Fruit fly (Drosophila melanogaster) whole organism, prepupa: Measurements from ENCODE around the gene CG4218.

Experiments
- Blimp-1 ChIP-seq: fragments of 200-800 bp; sonication (Bioruptor generic); optimal IDR thresholded peaks from 3 replicates; lab custom pipeline; 2017; ENCODE audit warnings: missing biosample characterization, missing genetic modification characterization, mild to moderate bottlenecking, moderate library complexity, missing genetic modification reagents
- CG10631 ChIP-seq: fragments of 200-800 bp; sonication (Bioruptor generic); optimal IDR thresholded peaks from 2 replicates; lab custom pipeline; 2016; ENCODE audit warnings: missing biosample characterization, missing genetic modification characterization
- CG10669 ChIP-seq: fragments of 200-800 bp; sonication (Bioruptor generic); optimal IDR thresholded peaks from 3 replicates; lab custom pipeline; 2018; ENCODE audit warnings: missing biosample characterization, mild to moderate bottlenecking, missing genetic modification characterization, moderate library complexity
- CG11294 ChIP-seq: fragments of 200-800 bp; sonication (Bioruptor generic); IDR thresholded peaks from 2 replicates; pipeline ENCODE4 v1.3.6; 2022; ENCODE audit warnings: missing biosample characterization, missing genetic modification characterization
- CG11762 ChIP-seq: fragments of 200-800 bp; sonication (Bioruptor generic); optimal IDR thresholded peaks from 3 replicates; lab custom pipeline; 2016; ENCODE audit warnings: missing biosample characterization, missing genetic modification characterization; ENCODE audit not compliant: insufficient read depth
- CG11902 ChIP-seq: fragments of 200-800 bp; sonication (Bioruptor generic); optimal IDR thresholded peaks from 3 replicates; lab custom pipeline; 2016; ENCODE audit warnings: missing biosample characterization, missing genetic modification characterization
- CG15336 ChIP-seq: fragments of 200-800 bp; sonication (Bioruptor generic); IDR thresholded peaks from 2 replicates; pipeline ENCODE4 v1.3.6; 2022; ENCODE audit warnings: missing biosample characterization, missing genetic modification characterization
- CG1621 ChIP-seq: fragments of 200-800 bp; sonication (Bioruptor generic); optimal IDR thresholded peaks from 3 replicates; lab custom pipeline; 2018; ENCODE audit warnings: missing biosample characterization, mild to moderate bottlenecking, missing genetic modification characterization
- CG3032 ChIP-seq: fragments of 200-800 bp; optimal IDR thresholded peaks from 2 replicates; lab custom pipeline; 2019; ENCODE audit warnings: missing biosample characterization, mild to moderate bottlenecking, missing genetic modification characterization, moderate library complexity
- CG31627 ChIP-seq: fragments of 200-800 bp; sonication (Bioruptor generic); optimal IDR thresholded peaks from 3 replicates; lab custom pipeline; 2016; ENCODE audit warnings: missing biosample characterization, missing genetic modification characterization
- CG32006 ChIP-seq: fragments of 200-800 bp; sonication (Bioruptor generic); optimal IDR thresholded peaks from 3 replicates; lab custom pipeline; 2017; ENCODE audit warnings: missing biosample characterization, mild to moderate bottlenecking, missing genetic modification characterization
- CG34406 ChIP-seq: fragments of 200-800 bp; sonication (Bioruptor generic); optimal IDR thresholded peaks from 3 replicates; lab custom pipeline; 2016; ENCODE audit warnings: missing biosample characterization, missing genetic modification characterization
- CG3919 ChIP-seq: fragments of 200-800 bp; sonication (Bioruptor generic); optimal IDR thresholded peaks from 3 replicates; lab custom pipeline; 2016; ENCODE audit warnings: missing biosample characterization, missing genetic modification characterization
- CG6163 ChIP-seq: fragments of 200-800 bp; sonication (Bioruptor generic); IDR thresholded peaks from 3 replicates; pipeline ENCODE4 v1.3.6; 2022; ENCODE audit warnings: missing biosample characterization, missing genetic modification characterization
- CG6792 ChIP-seq: fragments of 200-800 bp; sonication (Bioruptor generic); optimal IDR thresholded peaks from 3 replicates; lab custom pipeline; 2016; ENCODE audit warnings: missing biosample characterization, missing genetic modification characterization
- CG6808 ChIP-seq: fragments of 200-800 bp; sonication (Bioruptor generic); optimal IDR thresholded peaks from 3 replicates; lab custom pipeline; 2017; ENCODE audit warnings: missing biosample characterization, missing genetic modification characterization, mild to moderate bottlenecking, moderate library complexity, missing genetic modification reagents
- CG6854 ChIP-seq: fragments of 200-800 bp; sonication (Bioruptor generic); optimal IDR thresholded peaks from 2 replicates; lab custom pipeline; 2017; ENCODE audit warnings: missing biosample characterization, mild to moderate bottlenecking, missing genetic modification characterization
- CG7368 ChIP-seq: fragments of 200-800 bp; sonication (Bioruptor generic); optimal IDR thresholded peaks from 3 replicates; lab custom pipeline; 2016; ENCODE audit warnings: missing biosample characterization, missing genetic modification characterization
- CG8319 ChIP-seq: fragments of 200-800 bp; sonication (Bioruptor generic); optimal IDR thresholded peaks from 3 replicates; lab custom pipeline; 2016; ENCODE audit warnings: missing biosample characterization, missing genetic modification characterization
- CG8632 ChIP-seq: fragments of 200-800 bp; sonication (Bioruptor generic); optimal IDR thresholded peaks from 3 replicates; lab custom pipeline; 2016; ENCODE audit warnings: missing biosample characterization, missing genetic modification characterization
- CG9139 ChIP-seq: fragments of 200-800 bp; sonication (Bioruptor generic); optimal IDR thresholded peaks from 3 replicates; lab custom pipeline; 2017; ENCODE audit warnings: missing biosample characterization, mild to moderate bottlenecking, missing genetic modification characterization
- Eip78C ChIP-seq: fragments of 200-800 bp; sonication (Bioruptor generic); peaks from one replicate; lab custom pipeline; 2016; ENCODE audit warnings: missing biosample characterization, missing genetic modification characterization
- Eip93F ChIP-seq: fragments of 200-800 bp; sonication (Bioruptor generic); optimal IDR thresholded peaks from 2 replicates; lab custom pipeline; 2016; ENCODE audit warnings: missing biosample characterization, mild to moderate bottlenecking, missing genetic modification characterization
- Ets21C ChIP-seq: fragments of 200-800 bp; sonication (Bioruptor generic); optimal IDR thresholded peaks from 3 replicates; lab custom pipeline; 2016; ENCODE audit warnings: missing biosample characterization, missing genetic modification characterization
- Gug ChIP-seq: fragments of 200-800 bp; sonication (Bioruptor generic); IDR thresholded peaks from 2 replicates; pipeline ENCODE4 v1.3.6; 2022; ENCODE audit warnings: missing biosample characterization, missing genetic modification characterization
- Hr38 ChIP-seq: sonication (Bioruptor generic); optimal IDR thresholded peaks from 2 replicates; lab custom pipeline; 2016; ENCODE audit warnings: missing biosample characterization, missing genetic modification characterization
- Hr39 ChIP-seq: fragments of 200-800 bp; sonication (Bioruptor generic); optimal IDR thresholded peaks from 2 replicates; lab custom pipeline; 2016; ENCODE audit warnings: missing biosample characterization, missing genetic modification characterization
- Hr4 ChIP-seq: fragments of 200-800 bp; sonication (Bioruptor generic); optimal IDR thresholded peaks from 3 replicates; lab custom pipeline; 2016; ENCODE audit warnings: missing biosample characterization, missing genetic modification characterization
- Lpt ChIP-seq: fragments of 200-800 bp; sonication (Bioruptor generic); optimal IDR thresholded peaks from 3 replicates; lab custom pipeline; 2016; ENCODE audit warnings: missing biosample characterization, missing genetic modification characterization
- Met ChIP-seq: fragments of 200-800 bp; sonication (Bioruptor generic); optimal IDR thresholded peaks from 3 replicates; lab custom pipeline; 2016; ENCODE audit warnings: missing biosample characterization, missing genetic modification characterization
- OdsH ChIP-seq: fragments of 200-800 bp; sonication (Bioruptor generic); optimal IDR thresholded peaks from 3 replicates; lab custom pipeline; 2016; ENCODE audit warnings: missing biosample characterization, missing genetic modification characterization
- Sox102F ChIP-seq: fragments of 200-800 bp; sonication (Bioruptor generic); optimal IDR thresholded peaks from 2 replicates; lab custom pipeline; 2016; ENCODE audit warnings: missing biosample characterization, mild to moderate bottlenecking, missing genetic modification characterization
- achi ChIP-seq: fragments of 200-800 bp; sonication (Bioruptor generic); optimal IDR thresholded peaks from 3 replicates; lab custom pipeline; 2016; ENCODE audit warnings: missing biosample characterization, missing genetic modification characterization
- cyc ChIP-seq: fragments of 200-800 bp; sonication (Bioruptor generic); optimal IDR thresholded peaks from 3 replicates; lab custom pipeline; 2016; ENCODE audit warnings: missing biosample characterization, missing genetic modification characterization
- dac ChIP-seq: fragments of 200-800 bp; sonication (Bioruptor generic); optimal IDR thresholded peaks from 2 replicates; lab custom pipeline; 2017; ENCODE audit warnings: missing biosample characterization, mild to moderate bottlenecking, missing genetic modification characterization
- fd59A ChIP-seq: fragments of 200-800 bp; sonication (Bioruptor generic); optimal IDR thresholded peaks from 2 replicates; lab custom pipeline; 2017; ENCODE audit warnings: missing biosample characterization, mild to moderate bottlenecking, missing genetic modification characterization, missing genetic modification reagents
- fkh ChIP-seq: fragments of 200-800 bp; sonication (Bioruptor generic); optimal IDR thresholded peaks from 3 replicates; lab custom pipeline; 2017; ENCODE audit warnings: missing biosample characterization, mild to moderate bottlenecking, missing genetic modification characterization, moderate library complexity
- lz ChIP-seq: fragments of 200-800 bp; sonication (Bioruptor generic); optimal IDR thresholded peaks from 3 replicates; lab custom pipeline; 2016; ENCODE audit warnings: missing biosample characterization, missing genetic modification characterization
- net ChIP-seq: fragments of 200-800 bp; sonication (Bioruptor generic); optimal IDR thresholded peaks from 3 replicates; lab custom pipeline; 2016; ENCODE audit warnings: missing biosample characterization, missing genetic modification characterization
- pdm3 ChIP-seq: fragments of 200-800 bp; sonication (Bioruptor generic); optimal IDR thresholded peaks from 3 replicates; lab custom pipeline; 2016; ENCODE audit warnings: missing biosample characterization, missing genetic modification characterization
- salr ChIP-seq, 2 experiments: fragments of 200-800 bp; sonication (Bioruptor generic); optimal IDR thresholded peaks; 3 replicates each; lab custom pipeline; 2016 to 2018; ENCODE audit warnings: missing biosample characterization in 2 of 2, missing genetic modification characterization in 2 of 2, mild to moderate bottlenecking in 1 of 2
- spab ChIP-seq: fragments of 200-800 bp; sonication (Bioruptor generic); optimal IDR thresholded peaks from 2 replicates; lab custom pipeline; 2017; ENCODE audit warnings: missing biosample characterization, mild to moderate bottlenecking, missing genetic modification characterization, missing genetic modification reagents
- svp ChIP-seq: fragments of 200-800 bp; sonication (Bioruptor generic); peaks from one replicate; lab custom pipeline; 2016; ENCODE audit warnings: missing biosample characterization, missing genetic modification characterization
- topi ChIP-seq: fragments of 200-800 bp; sonication (Bioruptor generic); optimal IDR thresholded peaks from 3 replicates; lab custom pipeline; 2016; ENCODE audit warnings: missing biosample characterization, missing genetic modification characterization
- vri ChIP-seq: fragments of 200-800 bp; sonication (Bioruptor generic); optimal IDR thresholded peaks from 3 replicates; lab custom pipeline; 2016; ENCODE audit warnings: missing biosample characterization, mild to moderate bottlenecking, missing genetic modification characterization

CG4218 gene

DNA sequence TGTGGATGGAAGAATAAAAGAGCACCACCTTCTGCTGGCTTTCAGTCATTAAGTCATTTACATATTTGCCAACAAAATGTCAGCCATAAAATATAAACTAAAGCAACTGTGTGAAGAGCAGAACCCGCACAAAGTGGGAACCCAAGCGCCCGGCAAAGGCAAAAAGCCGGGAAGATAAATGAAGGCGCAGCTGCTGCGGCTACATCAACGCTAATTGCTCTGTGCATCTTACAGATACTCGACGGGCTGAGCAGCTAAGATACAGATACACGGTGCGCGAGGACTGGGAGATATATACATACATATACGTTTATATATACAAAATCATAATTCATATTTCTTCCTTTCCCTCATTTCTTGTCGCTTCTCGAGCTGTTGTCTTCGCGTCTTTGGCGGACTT, 42.2 kb downstream of the CG4218 start:
- peak; percentile 0 for TF ChIP-seq CG34406
- no peak for TF ChIP-seq CG1621 (tag; lab: Kevin White, UChicago)
- peak; percentile 3 for TF ChIP-seq CG6808 (GFP tag; lab: Kevin White, UChicago)
- no peak for TF ChIP-seq OdsH (GFP tag; lab: Kevin White, UChicago)
- peak; percentile 5 for TF ChIP-seq net (GFP tag; lab: Kevin White, UChicago)
- TF ChIP-seq CG6792 (GFP tag; lab: Kevin White, UChicago), result no peak
- peak; percentile 52 for TF ChIP-seq Eip78C (GFP tag; lab: Kevin White, UChicago)
- TF ChIP-seq CG6163 (GFP tag; lab: Robert Waterston, UW), result peak; percentile 25; the same call in 1 of the 3 replicates
- TF ChIP-seq salr (GFP tag; optimal IDR thresholded peaks at IDR 0.05; lab: Kevin White, UChicago), result peak in 1 of 2 experiments; percentile 5
- peak; percentile 71 for TF ChIP-seq svp (GFP tag; lab: Kevin White, UChicago)

DNA sequence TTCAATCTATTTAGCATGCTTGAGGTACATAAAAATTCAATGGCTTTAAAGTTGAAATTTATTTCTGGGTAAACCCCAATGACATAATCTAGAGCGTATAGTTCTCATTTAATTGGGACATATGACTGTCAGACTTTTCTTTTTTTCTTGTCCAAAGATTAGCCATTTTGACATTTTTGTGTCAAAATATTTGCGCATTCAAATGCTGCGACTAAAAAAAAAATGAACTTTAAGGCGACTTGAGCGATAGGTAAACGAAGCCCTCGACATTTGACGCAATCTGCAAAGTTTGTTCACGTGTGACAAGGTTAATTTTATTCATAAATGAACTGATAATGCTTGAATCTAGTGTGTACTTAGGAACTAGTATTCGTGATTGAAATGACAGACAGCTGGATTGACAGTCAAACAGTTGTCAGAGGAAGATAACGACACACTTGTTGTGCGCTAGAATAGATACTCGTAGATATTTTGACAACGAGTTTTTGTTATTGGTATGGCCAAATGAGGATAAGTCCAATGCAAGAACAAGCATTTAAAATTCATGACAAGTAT, 42.8 kb downstream of the CG4218 start:
- TF ChIP-seq fkh (peak; percentile 85), CG6854 (no peak), dac (GFP tag; lab: Kevin White, UChicago) (no peak), Eip93F (GFP tag; lab: Kevin White, UChicago) (no peak), CG6792 (GFP tag; lab: Kevin White, UChicago) (no peak)

DNA sequence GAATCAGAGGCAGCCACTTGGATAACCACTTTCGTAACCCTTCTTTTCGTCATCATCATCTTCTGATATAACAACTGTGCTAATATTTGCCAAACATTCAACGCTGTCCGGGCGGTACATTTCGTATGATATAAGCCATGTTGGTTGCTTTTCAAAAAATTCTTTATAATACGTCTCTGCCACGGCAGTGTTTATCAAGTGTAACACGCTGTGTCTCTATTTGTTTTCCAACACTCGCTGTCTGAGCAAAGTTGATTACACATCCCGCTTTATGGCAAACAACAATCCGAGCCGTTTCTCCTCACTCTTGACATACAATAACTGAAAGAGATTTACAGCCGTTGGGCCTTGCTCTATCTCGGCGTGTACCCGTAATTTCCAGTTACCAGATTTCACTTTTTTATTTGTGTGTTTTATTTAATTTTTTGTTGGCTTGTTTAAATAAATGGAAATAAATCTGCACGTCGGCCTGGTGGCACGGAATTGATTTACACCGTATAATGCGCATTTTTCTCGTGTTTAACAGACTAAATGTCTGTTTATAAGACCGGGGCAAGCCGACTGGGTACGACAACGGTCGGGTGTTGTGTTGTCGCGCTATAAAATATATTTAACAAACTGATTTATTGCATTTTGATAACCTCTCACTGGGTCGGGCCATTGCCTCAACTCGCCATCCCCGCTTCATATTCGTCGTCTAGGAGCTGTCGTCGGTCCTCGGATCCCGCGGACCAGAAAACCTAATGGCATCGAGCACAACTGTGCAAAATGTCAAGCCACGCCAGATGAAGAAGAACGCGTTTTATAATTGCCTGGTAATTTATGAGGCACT, 43.7 kb downstream of the CG4218 start:
- TF ChIP-seq CG11762, result peak; percentile 24
- peak; percentile 48 for TF ChIP-seq topi
- peak; percentile 49 for TF ChIP-seq pdm3 (GFP tag; lab: Kevin White, UChicago)
- TF ChIP-seq lz (GFP tag; lab: Kevin White, UChicago), result peak; percentile 31
- peak; percentile 14 for TF ChIP-seq Hr4
- TF ChIP-seq Gug (GFP tag; lab: Robert Waterston, UW), result no peak
- TF ChIP-seq CG10631 (GFP tag; lab: Kevin White, UChicago), result peak; percentile 65
- peak; percentile 32 for TF ChIP-seq vri (GFP tag; lab: Kevin White, UChicago)
- TF ChIP-seq CG8319, result peak; percentile 23
- TF ChIP-seq Hr38 (GFP tag; lab: Kevin White, UChicago), result no peak
- no peak for TF ChIP-seq CG11294 (GFP tag; lab: Robert Waterston, UW)
- TF ChIP-seq CG31627 (GFP tag; lab: Kevin White, UChicago), result no peak
- no peak for TF ChIP-seq CG11902 (GFP tag; lab: Kevin White, UChicago)
- no peak for TF ChIP-seq CG3032 (tag; lab: Kevin White, UChicago)
- TF ChIP-seq CG8632 (GFP tag; lab: Kevin White, UChicago), result peak; percentile 61
- peak; percentile 13 for TF ChIP-seq Hr39 (GFP tag; lab: Kevin White, UChicago)
- peak; percentile 50 for TF ChIP-seq Sox102F (GFP tag; lab: Kevin White, UChicago)
- TF ChIP-seq Lpt (GFP tag; lab: Kevin White, UChicago), result peak; percentile 5
- peak; percentile 45; the same call in 2 of the 3 replicates for TF ChIP-seq CG6163 (GFP tag; lab: Robert Waterston, UW)
- TF ChIP-seq CG15336 (GFP tag; lab: Robert Waterston, UW), result no peak
- TF ChIP-seq Ets21C (GFP tag; lab: Kevin White, UChicago), result no peak
- TF ChIP-seq CG1621 (tag; lab: Kevin White, UChicago), result peak; percentile 40
- peak; percentile 7 for TF ChIP-seq cyc (GFP tag; lab: Kevin White, UChicago)
- peak; percentile 35 for TF ChIP-seq fd59A
- TF ChIP-seq OdsH (GFP tag; lab: Kevin White, UChicago), result peak; percentile 40
- TF ChIP-seq Blimp-1 (GFP tag; lab: Kevin White, UChicago), result peak; percentile 45
- TF ChIP-seq CG6808 (GFP tag; lab: Kevin White, UChicago), result peak; percentile 14
- TF ChIP-seq CG32006 (GFP tag; lab: Kevin White, UChicago), result peak; percentile 39
- TF ChIP-seq CG6854, result no peak
- peak; percentile 49 for TF ChIP-seq CG9139 (GFP tag; lab: Kevin White, UChicago)
- peak; percentile 62 for TF ChIP-seq achi
- peak; percentile 59 for TF ChIP-seq CG7368
- TF ChIP-seq CG10669 (GFP tag; lab: Kevin White, UChicago), result peak; percentile 41
- TF ChIP-seq svp (GFP tag; lab: Kevin White, UChicago), result peak; percentile 100
- peak; percentile 62 for TF ChIP-seq spab (GFP tag; lab: Kevin White, UChicago)
- TF ChIP-seq CG3919 (GFP tag; lab: Kevin White, UChicago), result peak; percentile 43
- TF ChIP-seq Met (GFP tag; lab: Kevin White, UChicago), result peak; percentile 51
- peak; percentile 99 for TF ChIP-seq fkh
